Fruit fly (Drosophila melanogaster): Measurements from ENCODE around the gene CG17560.

CG17560 gene

DNA sequence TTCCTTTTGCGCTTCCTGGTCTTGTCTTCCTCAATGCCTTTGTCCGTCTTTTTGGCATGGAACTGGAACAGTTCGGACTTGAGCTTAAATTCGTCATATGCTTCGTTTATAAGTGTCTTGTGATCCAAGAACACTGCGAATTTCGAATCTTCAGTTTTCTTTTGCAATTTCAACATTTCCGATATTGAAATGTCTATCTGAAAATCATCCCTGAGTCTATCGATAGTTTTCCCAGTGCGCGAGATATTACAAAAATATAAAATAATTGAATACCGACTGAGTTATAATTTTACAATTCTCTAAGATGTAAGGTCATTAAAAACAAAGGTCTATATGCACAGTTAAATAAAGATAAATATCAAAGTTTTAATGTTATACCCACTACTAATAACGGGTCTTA, 33.2 kb downstream of the CG17560 start, which contains the start of gene Mettl4 (continued):
- TF ChIP-seq CG16813 (GFP tag; IDR thresholded peaks at IDR 0.05; ENCODE audit: partially characterized antibody) (peak; percentile 62), CG13287 (GFP tag; IDR thresholded peaks at IDR 0.05; ENCODE audit: partially characterized antibody) (peak; percentile 82), amos (GFP tag; IDR thresholded peaks at IDR 0.05; ENCODE audit: partially characterized antibody) (peak; percentile 67; the same call in 1 of the 2 replicates), CG32767 (GFP tag; IDR thresholded peaks at IDR 0.05) (no peak), Ets97D (GFP tag; optimal IDR thresholded peaks at IDR 0.05) (peak; percentile 47), CG8765 (GFP tag; IDR thresholded peaks at IDR 0.05) (no peak), YL-1 (GFP tag; optimal IDR thresholded peaks at IDR 0.05) (no peak), CG18262 (tag; optimal IDR thresholded peaks at IDR 0.05) (no peak), eve (GFP tag; optimal IDR thresholded peaks at IDR 0.05) (no peak), emc (GFP tag; optimal IDR thresholded peaks at IDR 0.05) (no peak), HLH4C (GFP tag; IDR thresholded peaks at IDR 0.05; ENCODE audit: partially characterized antibody) (peak; percentile 74), bbx (GFP tag; IDR thresholded peaks at IDR 0.05; ENCODE audit: partially characterized antibody) (peak; percentile 70), chinmo (GFP tag; IDR thresholded peaks at IDR 0.05; ENCODE audit: partially characterized antibody) (no peak), run (tag; optimal IDR thresholded peaks at IDR 0.05) (no peak), CG17385 (GFP tag; optimal IDR thresholded peaks at IDR 0.05) (no peak), CG15601 (tag; optimal IDR thresholded peaks at IDR 0.05) (no peak), MBD-R2 (GFP tag; IDR thresholded peaks at IDR 0.05) (peak; percentile 62), NK7.1 (GFP tag; optimal IDR thresholded peaks at IDR 0.05) (no peak), dpn (GFP tag; optimal IDR thresholded peaks at IDR 0.05) (no peak), fd3F (GFP tag; optimal IDR thresholded peaks at IDR 0.05) (no peak), sr (GFP tag; IDR thresholded peaks at IDR 0.05) (no peak), CG13775 (GFP tag; optimal IDR thresholded peaks at IDR 0.05) (no peak), Mes4 (GFP tag; optimal IDR thresholded peaks at IDR 0.05) (no peak), toy (GFP tag; IDR thresholded peaks at IDR 0.05) (no peak), shn (GFP tag; optimal IDR thresholded peaks at IDR 0.05) (no peak), CG4707 (GFP tag; optimal IDR thresholded peaks at IDR 0.05) (no peak), CHES-1-like (GFP tag; optimal IDR thresholded peaks at IDR 0.05) (no peak), CG2889 (GFP tag; IDR thresholded peaks at IDR 0.05) (no peak), Vsx1 (GFP tag; optimal IDR thresholded peaks at IDR 0.05) (no peak), MESR4 (GFP tag; optimal IDR thresholded peaks at IDR 0.05) (no peak)

DNA sequence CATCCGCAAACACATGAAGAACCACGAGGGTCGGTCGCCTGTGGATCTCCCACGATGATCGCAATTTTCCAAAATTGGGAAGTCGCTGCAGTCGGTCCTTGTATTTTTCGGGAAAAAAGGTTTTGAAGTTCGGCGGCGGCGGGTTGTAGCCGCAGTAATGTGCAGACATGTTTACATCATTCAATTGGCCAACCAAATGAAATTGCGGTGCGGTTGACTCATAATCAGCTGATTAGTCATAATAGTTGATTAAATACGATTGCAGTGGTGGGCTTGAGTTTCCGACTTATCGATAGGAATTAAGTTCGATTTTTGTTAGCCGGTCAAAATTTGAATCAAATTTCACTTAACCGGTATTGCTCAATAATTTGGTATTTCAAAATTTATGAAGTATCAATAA, 34.3 kb downstream of the CG17560 start, which contains the start of gene CG14907:
CG14907 (minus strand) TSS at position 229 of the 400 bp plus-strand sequence.
- TF ChIP-seq ato (GFP tag; IDR thresholded peaks at IDR 0.05; ENCODE audit: partially characterized antibody) (no peak), sr (GFP tag; IDR thresholded peaks at IDR 0.05) (no peak), dmrt11E (tag; optimal IDR thresholded peaks at IDR 0.05) (no peak), esg (GFP tag; conservative IDR thresholded peaks at IDR 0.05) (no peak), sug (tag; optimal IDR thresholded peaks at IDR 0.05) (peak; percentile 30), usp (GFP tag; optimal IDR thresholded peaks at IDR 0.05) (no peak), org-1 (GFP tag; optimal IDR thresholded peaks at IDR 0.05) (no peak), CG6813 (GFP tag; optimal IDR thresholded peaks at IDR 0.05) (no peak), CG1233 (GFP tag; optimal IDR thresholded peaks at IDR 0.05) (no peak), fu2 (GFP tag; optimal IDR thresholded peaks at IDR 0.05) (no peak), Dp (GFP tag; optimal IDR thresholded peaks at IDR 0.05) (peak; percentile 84), sens-2 (GFP tag; IDR thresholded peaks at IDR 0.05) (no peak), grau (tag; optimal IDR thresholded peaks at IDR 0.05) (no peak), CG11093 (GFP tag; IDR thresholded peaks at IDR 0.05) (no peak), hb (GFP tag; IDR thresholded peaks at IDR 0.05; ENCODE audit: partially characterized antibody) (no peak), CG17328 (GFP tag; IDR thresholded peaks at IDR 0.05) (no peak), Optix (GFP tag; IDR thresholded peaks at IDR 0.05) (no peak), unc-4 (GFP tag; IDR thresholded peaks at IDR 0.05; ENCODE audit: partially characterized antibody) (peak; percentile 70), grn (GFP tag; optimal IDR thresholded peaks at IDR 0.05) (no peak), CG1603 (tag; optimal IDR thresholded peaks at IDR 0.05) (peak; percentile 27), slp2 (GFP tag; optimal IDR thresholded peaks at IDR 0.05) (no peak), seq (GFP tag; IDR thresholded peaks at IDR 0.05) (no peak), slou (GFP tag; optimal IDR thresholded peaks at IDR 0.05) (no peak)
